Fruit fly (Drosophila melanogaster): ENCODE measurements around the gene CG43057.
A peak's percentile ranks its signal among the peaks of the same experiment; 100 is the strongest.

Gene CG43057

DNA sequence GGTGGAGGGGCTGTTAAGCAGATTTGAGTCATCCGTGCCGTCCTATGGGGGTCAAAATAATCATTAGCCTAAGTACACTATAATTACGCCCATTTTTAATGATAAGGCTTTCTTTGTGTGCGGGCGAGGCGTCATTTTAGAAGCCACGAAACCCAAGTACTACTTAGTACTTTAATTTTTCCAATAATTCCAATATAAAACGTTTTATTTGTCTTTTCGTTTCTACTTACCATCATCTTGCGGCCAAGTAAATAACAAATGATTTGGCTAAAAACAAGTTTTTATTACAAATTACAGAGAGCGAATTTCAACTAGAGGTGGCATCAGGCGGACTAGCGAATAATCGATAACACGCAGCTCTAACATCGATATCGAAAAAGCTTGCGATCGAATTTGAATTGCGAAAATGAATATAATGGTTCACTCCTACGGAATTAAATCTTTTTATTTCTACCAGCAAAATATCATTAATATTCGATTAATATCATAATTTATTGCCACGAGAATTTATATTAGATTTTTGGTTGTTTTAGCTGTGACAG lies 23.3 kb downstream of the CG43057 start, which contains the start of gene Snx6 (continued):
- TF ChIP-seq crol (GFP tag; IDR thresholded peaks at IDR 0.05) (no peak), slou (GFP tag; optimal IDR thresholded peaks at IDR 0.05) (no peak), HmgZ (tag; optimal IDR thresholded peaks at IDR 0.05) (no peak), Spps (tag; optimal IDR thresholded peaks at IDR 0.05) (no peak), CG13424 (tag; optimal IDR thresholded peaks at IDR 0.05) (no peak), CG1602 (GFP tag; optimal IDR thresholded peaks at IDR 0.05) (no peak), stwl (tag; optimal IDR thresholded peaks at IDR 0.05) (peak; percentile 62), psq (GFP tag; optimal IDR thresholded peaks at IDR 0.05) (no peak), ems (GFP tag; optimal IDR thresholded peaks at IDR 0.05) (no peak), trem (tag; optimal IDR thresholded peaks at IDR 0.05) (peak; percentile 27), en (GFP tag; optimal IDR thresholded peaks at IDR 0.05) (no peak), Opbp (GFP tag; IDR thresholded peaks at IDR 0.05; ENCODE audit: partially characterized antibody) (peak; percentile 28; the same call in 1 of the 3 replicates), Rfx (GFP tag; IDR thresholded peaks at IDR 0.05) (no peak), Deaf1 (tag; optimal IDR thresholded peaks at IDR 0.05) (no peak), CG10267 (tag; optimal IDR thresholded peaks at IDR 0.05) (peak; percentile 26), bbx (GFP tag; IDR thresholded peaks at IDR 0.05; ENCODE audit: partially characterized antibody) (peak; percentile 70), Elba2 (GFP tag; optimal IDR thresholded peaks at IDR 0.05) (no peak), h (optimal IDR thresholded peaks at IDR 0.05) (no peak), lbe (GFP tag; optimal IDR thresholded peaks at IDR 0.05) (peak; percentile 56), CG31388 (GFP tag; optimal IDR thresholded peaks at IDR 0.05) (no peak), nerfin-1 (tag; optimal IDR thresholded peaks at IDR 0.05) (no peak), hbn (GFP tag; IDR thresholded peaks at IDR 0.05; ENCODE audit: partially characterized antibody) (peak; percentile 62), CG14860 (GFP tag; IDR thresholded peaks at IDR 0.05; ENCODE audit: partially characterized antibody) (peak; percentile 35; the same call in 2 of the 3 replicates), Scr (GFP tag; IDR thresholded peaks at IDR 0.05; ENCODE audit: partially characterized antibody) (peak; percentile 68), Dref (GFP tag; IDR thresholded peaks at IDR 0.05) (peak; percentile 86), Lhr (GFP tag; optimal IDR thresholded peaks at IDR 0.05) (no peak), zen2 (GFP tag; IDR thresholded peaks at IDR 0.05; ENCODE audit: partially characterized antibody) (peak; percentile 59), CG11504 (tag; optimal IDR thresholded peaks at IDR 0.05) (no peak), dm (GFP tag; optimal IDR thresholded peaks at IDR 0.05) (no peak), mld (GFP tag; IDR thresholded peaks at IDR 0.05; ENCODE audit: partially characterized antibody) (no peak), ato (GFP tag; IDR thresholded peaks at IDR 0.05; ENCODE audit: partially characterized antibody) (0 out of 2 replicates have a peak, but pooled peaks have one; percentile 37), tap (tag; optimal IDR thresholded peaks at IDR 0.05) (no peak), HLH4C (GFP tag; IDR thresholded peaks at IDR 0.05; ENCODE audit: partially characterized antibody) (peak; percentile 70), CG2129 (GFP tag; IDR thresholded peaks at IDR 0.05; ENCODE audit: partially characterized antibody) (peak; percentile 46; the same call in 1 of the 2 replicates), MBD-R2 (GFP tag; IDR thresholded peaks at IDR 0.05) (no peak; the same call in 1 of the 2 replicates), tna (GFP tag; IDR thresholded peaks at IDR 0.05; ENCODE audit: partially characterized antibody) (0 out of 2 replicates have a peak, but pooled peaks have one; percentile 39), CG34224 (GFP tag; IDR thresholded peaks at IDR 0.05; ENCODE audit: partially characterized antibody) (peak; percentile 83), Nf-YC (tag; optimal IDR thresholded peaks at IDR 0.05) (no peak), inv (GFP tag; IDR thresholded peaks at IDR 0.05; ENCODE audit: partially characterized antibody) (no peak), HLHmδ (GFP tag; optimal IDR thresholded peaks at IDR 0.05) (no peak), CG6175 (GFP tag; IDR thresholded peaks at IDR 0.05) (no peak), CG18011 (GFP tag; optimal IDR thresholded peaks at IDR 0.05) (no peak), knrl (GFP tag; IDR thresholded peaks at IDR 0.05; ENCODE audit: partially characterized antibody) (peak; percentile 40; the same call in 1 of the 3 replicates), sob (GFP tag; IDR thresholded peaks at IDR 0.05) (no peak), CG10431 (GFP tag; optimal IDR thresholded peaks at IDR 0.05) (no peak), CG12219 (GFP tag; optimal IDR thresholded peaks at IDR 0.05) (no peak), sug (tag; optimal IDR thresholded peaks at IDR 0.05) (peak; percentile 80), CG16813 (GFP tag; IDR thresholded peaks at IDR 0.05; ENCODE audit: partially characterized antibody) (peak; percentile 50; the same call in 1 of the 3 replicates)

All from whole organism, embryonic.